Fruit fly (Drosophila melanogaster) whole organism, adult: Measurements from ENCODE around the gene CG31253.

Experiments
- CG11617 ChIP-seq: fragments of 200-800 bp; sonication (Bioruptor generic); optimal IDR thresholded peaks from 2 replicates; lab custom pipeline; 2017; ENCODE audit warnings: mild to moderate bottlenecking, missing biosample characterization, missing genetic modification reagents, missing genetic modification characterization
- CG12768 ChIP-seq: fragments of 200-800 bp; sonication (Bioruptor generic); optimal IDR thresholded peaks from 2 replicates; lab custom pipeline; 2017; ENCODE audit warnings: missing biosample characterization, missing genetic modification characterization, mild to moderate bottlenecking, moderate library complexity, missing genetic modification reagents
- CG14711 ChIP-seq: fragments of 200-800 bp; sonication (Bioruptor generic); optimal IDR thresholded peaks from 2 replicates; lab custom pipeline; 2018; ENCODE audit warnings: missing biosample characterization, mild to moderate bottlenecking, missing genetic modification characterization, moderate library complexity
- CG1620 ChIP-seq: fragments of 200-800 bp; sonication (Bioruptor generic); optimal IDR thresholded peaks from 2 replicates; lab custom pipeline; 2016; ENCODE audit warnings: missing biosample characterization, missing genetic modification characterization
- CG7045 ChIP-seq: fragments of 200-800 bp; sonication (Bioruptor generic); optimal IDR thresholded peaks from 2 replicates; lab custom pipeline; 2017; ENCODE audit warnings: missing biosample characterization, mild to moderate bottlenecking, missing genetic modification characterization
- CG7101 ChIP-seq: fragments of 200-800 bp; sonication (Bioruptor generic); optimal IDR thresholded peaks from 2 replicates; lab custom pipeline; 2018; ENCODE audit warnings: missing biosample characterization, mild to moderate bottlenecking, missing genetic modification characterization, moderate library complexity
- Clk ChIP-seq: fragments of 200-800 bp; sonication (Bioruptor generic); optimal IDR thresholded peaks from 2 replicates; lab custom pipeline; 2017; ENCODE audit warnings: missing biosample characterization, missing genetic modification characterization
- Crg-1 ChIP-seq: fragments of 200-800 bp; sonication (Bioruptor generic); optimal IDR thresholded peaks from 2 replicates; lab custom pipeline; 2016; ENCODE audit warnings: missing biosample characterization, missing genetic modification characterization
- Hr96 ChIP-seq: fragments of 200-800 bp; sonication (Bioruptor generic); optimal IDR thresholded peaks from 2 replicates; lab custom pipeline; 2016; ENCODE audit warnings: missing biosample characterization, missing genetic modification characterization
- Mnt ChIP-seq: fragments of 200-800 bp; sonication (Bioruptor generic); optimal IDR thresholded peaks from 2 replicates; lab custom pipeline; 2016; ENCODE audit warnings: missing biosample characterization, mild to moderate bottlenecking, missing genetic modification characterization
- bab1 ChIP-seq: fragments of 200-800 bp; sonication (Bioruptor generic); optimal IDR thresholded peaks from 3 replicates; lab custom pipeline; 2019; ENCODE audit warnings: missing biosample characterization, mild to moderate bottlenecking, missing genetic modification characterization, moderate library complexity
- cic ChIP-seq: fragments of 200-800 bp; sonication (Bioruptor generic); optimal IDR thresholded peaks from 2 replicates; lab custom pipeline; 2017; ENCODE audit warnings: missing biosample characterization, mild to moderate bottlenecking, missing genetic modification characterization, moderate library complexity
- cnc ChIP-seq, 2 experiments: fragments of >200 bp; optimal IDR thresholded peaks; 2 replicates each; lab custom pipeline; 2017
- kay ChIP-seq: fragments of 200-800 bp; sonication (Bioruptor generic); peaks from one replicate; lab custom pipeline; 2016; ENCODE audit warnings: missing biosample characterization, missing genetic modification characterization, borderline replicate concordance
- ovo ChIP-seq: fragments of 200-800 bp; sonication (Bioruptor generic); optimal IDR thresholded peaks from 2 replicates; lab custom pipeline; 2016; ENCODE audit warnings: missing biosample characterization, missing genetic modification characterization
- tj ChIP-seq: fragments of 200-800 bp; sonication (Bioruptor generic); optimal IDR thresholded peaks from 3 replicates; lab custom pipeline; 2017; ENCODE audit warnings: missing biosample characterization, mild to moderate bottlenecking, missing genetic modification characterization, moderate library complexity

The CG31253 gene

dm6 chr3R:27912147-27912546 lies 48.2 kb downstream of the CG31253 start, which contains the start of gene mil:
Gene mil (plus strand): TSS chr3R:27912447.
- no peak for TF ChIP-seq CG11617 (GFP tag; lab: Kevin White, UChicago)
- TF ChIP-seq Crg-1 (GFP tag; lab: Kevin White, UChicago), result no peak
- TF ChIP-seq cnc (optimal IDR thresholded peaks at IDR 0.05; lab: Kevin White, UChicago), result no peak
- TF ChIP-seq tj (GFP tag; lab: Kevin White, UChicago), result no peak
- TF ChIP-seq CG14711 (tag; lab: Kevin White, UChicago), result no peak
- TF ChIP-seq bab1 (GFP tag; lab: Kevin White, UChicago), result no peak
- TF ChIP-seq CG12768 (GFP tag; lab: Kevin White, UChicago), result no peak
- no peak for TF ChIP-seq CG7045 (GFP tag; lab: Kevin White, UChicago)
- no peak for TF ChIP-seq Hr96
- TF ChIP-seq ovo (GFP tag; lab: Kevin White, UChicago), result no peak
- TF ChIP-seq CG7101 (tag; lab: Kevin White, UChicago), result no peak
- TF ChIP-seq Mnt, result no peak
- TF ChIP-seq CG1620 (GFP tag; lab: Kevin White, UChicago), result no peak
- no peak for TF ChIP-seq cic (GFP tag; lab: Kevin White, UChicago)
- TF ChIP-seq Clk, result no peak
- no peak for TF ChIP-seq kay
